Worm (Caenorhabditis elegans): ENCODE measurements around the gene nas-31.

Gene nas-31

ce11 chrV:10876512-10876911 lies 45.1 kb downstream of the nas-31 start (continued):
- TF ChIP-seq ztf-4 (tag; optimal IDR thresholded peaks at IDR 0.05), result no peak
- no peak for TF ChIP-seq vab-15 (tag; optimal IDR thresholded peaks at IDR 0.05)
- TF ChIP-seq sptf-1 (tag; optimal IDR thresholded peaks at IDR 0.05), result no peak
- TF ChIP-seq lin-14 (GFP tag; optimal IDR thresholded peaks at IDR 0.05), result peak; percentile 28
- no peak for TF ChIP-seq skn-1 (tag; optimal IDR thresholded peaks at IDR 0.05)
- no peak for TF ChIP-seq lin-15B (tag; optimal IDR thresholded peaks at IDR 0.05)
- TF ChIP-seq nhr-19 (GFP tag; conservative IDR thresholded peaks at IDR 0.05), result 0 out of 2 replicates have a peak, but pooled peaks have one; percentile 26
- no peak for TF ChIP-seq ceh-63 (GFP tag; optimal IDR thresholded peaks at IDR 0.05)
- peak; percentile 54 for TF ChIP-seq nhr-85 (tag)
- TF ChIP-seq zip-4 (GFP tag; optimal IDR thresholded peaks at IDR 0.05), result no peak
- TF ChIP-seq dpl-1 (GFP tag; optimal IDR thresholded peaks at IDR 0.05), result no peak
- no peak for TF ChIP-seq grh-1 (GFP tag; IDR thresholded peaks at IDR 0.05)

- TF ChIP-seq zag-1 (tag; optimal IDR thresholded peaks at IDR 0.05) (no peak), tbx-2 (tag; optimal IDR thresholded peaks at IDR 0.05) (no peak), snu-23 (GFP tag; optimal IDR thresholded peaks at IDR 0.05) (no peak), lin-14 (GFP tag; optimal IDR thresholded peaks at IDR 0.05) (peak; percentile 76), nhr-47 (tag; optimal IDR thresholded peaks at IDR 0.05) (peak; percentile 28), unc-86 (tag; optimal IDR thresholded peaks at IDR 0.05) (no peak), sup-37 (GFP tag; optimal IDR thresholded peaks at IDR 0.05) (no peak), fkh-10 (GFP tag; optimal IDR thresholded peaks at IDR 0.05) (peak; percentile 96), mep-1 (tag; optimal IDR thresholded peaks at IDR 0.05) (peak; percentile 7), ces-1 (GFP tag; optimal IDR thresholded peaks at IDR 0.05) (peak; percentile 64), hpl-2 (GFP tag; optimal IDR thresholded peaks at IDR 0.05) (no peak), pax-3 (tag; optimal IDR thresholded peaks at IDR 0.05) (no peak), nhr-71 (tag; optimal IDR thresholded peaks at IDR 0.05) (peak; percentile 59), ceh-8 (GFP tag; optimal IDR thresholded peaks at IDR 0.05) (no peak), nhr-12 (tag; optimal IDR thresholded peaks at IDR 0.05) (no peak), zip-4 (GFP tag; optimal IDR thresholded peaks at IDR 0.05) (no peak), efl-3 (GFP tag; optimal IDR thresholded peaks at IDR 0.05) (no peak)
Measured at ce11 chrV:10874938-10875599, 46.6 kb downstream of the nas-31 start.

- TF ChIP-seq elt-3 (tag; optimal IDR thresholded peaks at IDR 0.05) (peak in 1 of 6 experiments; percentile 41), efl-1 (optimal IDR thresholded peaks at IDR 0.05) (no peak), efl-1 (GFP tag; optimal IDR thresholded peaks at IDR 0.05 in 1 of 2) (peak in 1 of 2 experiments; percentile 76), pqm-1 (tag; optimal IDR thresholded peaks at IDR 0.05) (no peak), nhr-71 (tag; optimal IDR thresholded peaks at IDR 0.05) (peak; percentile 13), unc-30 (tag; optimal IDR thresholded peaks at IDR 0.05) (no peak), dsc-1 (tag; optimal IDR thresholded peaks at IDR 0.05) (peak; percentile 36), hlh-17 (GFP tag; optimal IDR thresholded peaks at IDR 0.05; ENCODE audit: borderline replicate concordance) (no peak), nhr-20 (tag; optimal IDR thresholded peaks at IDR 0.05) (peak; percentile 24), nhr-85 (tag) (peak; percentile 8), lin-35 (GFP tag; optimal IDR thresholded peaks at IDR 0.05) (peak in 1 of 2 experiments; percentile 23), mdl-1 (tag; optimal IDR thresholded peaks at IDR 0.05) (peak in 1 of 2 experiments; percentile 56), lin-14 (GFP tag; optimal IDR thresholded peaks at IDR 0.05) (peak; percentile 46), vab-15 (tag; optimal IDR thresholded peaks at IDR 0.05) (no peak), zip-4 (GFP tag; optimal IDR thresholded peaks at IDR 0.05) (no peak), snu-23 (GFP tag; optimal IDR thresholded peaks at IDR 0.05) (peak; percentile 47), xbp-1 (tag; optimal IDR thresholded peaks at IDR 0.05) (peak; percentile 46)
Measured at ce11 chrV:10873190-10873589, 48.5 kb downstream of the nas-31 start.

All from whole organism, L1 larva.